4 worm cellular contexts compared by ENCODE assay signal in genomic region chrV:11354264-11354663, ce11.
TF ChIP-seq lines count a peak whose summit lies in the region.

No protein-coding gene starts in this region.

TF ChIP-seq in whole organism, L1 larva, 84 proteins besides CTCF, POLR2A, EP300 and RAD21:
- TF ChIP-seq aly-2 (tag; optimal IDR thresholded peaks at IDR 0.05; lab: Kevin White, UChicago) = no peak
- TF ChIP-seq lin-14 (GFP tag; optimal IDR thresholded peaks at IDR 0.05; lab: Kevin White, UChicago) = peak; percentile 56
- TF ChIP-seq ces-1 (GFP tag; optimal IDR thresholded peaks at IDR 0.05; lab: Kevin White, UChicago) = peak; percentile 3
- no peak for TF ChIP-seq nhr-28 (tag; optimal IDR thresholded peaks at IDR 0.05; lab: Kevin White, UChicago)
- no peak for TF ChIP-seq C34B4.2 (tag; optimal IDR thresholded peaks at IDR 0.05; lab: Kevin White, UChicago)
- no peak for TF ChIP-seq nhr-20 (tag; optimal IDR thresholded peaks at IDR 0.05; lab: Kevin White, UChicago)
- TF ChIP-seq fkh-10 (GFP tag; optimal IDR thresholded peaks at IDR 0.05; lab: Kevin White, UChicago) = peak; percentile 12
- no peak for TF ChIP-seq vab-15 (tag; optimal IDR thresholded peaks at IDR 0.05; lab: Kevin White, UChicago)
- no peak for TF ChIP-seq lin-39 (tag; optimal IDR thresholded peaks at IDR 0.05; lab: Kevin White, UChicago)
- no peak for TF ChIP-seq tlp-1 (tag; optimal IDR thresholded peaks at IDR 0.05; lab: Kevin White, UChicago)
TF ChIP-seq in whole organism, L1 larva: peak in this region for 3.

TF ChIP-seq in whole organism, L4 larva, 104 proteins besides CTCF, POLR2A, EP300 and RAD21:
- TF ChIP-seq rbr-2 (tag; optimal IDR thresholded peaks at IDR 0.05; lab: Kevin White, UChicago) (no peak), ces-1 (GFP tag; optimal IDR thresholded peaks at IDR 0.05; lab: Kevin White, UChicago) (peak; percentile 75)

TF ChIP-seq in whole organism, late embryonic, 69 proteins besides CTCF, POLR2A, EP300 and RAD21:
- TF ChIP-seq elt-2 (tag; optimal IDR thresholded peaks at IDR 0.05; lab: Kevin White, UChicago) (no peak), unc-42 (tag; optimal IDR thresholded peaks at IDR 0.05; lab: Kevin White, UChicago) (peak; percentile 61), unc-55 (GFP tag; optimal IDR thresholded peaks at IDR 0.05; lab: Kevin White, UChicago) (no peak)
TF ChIP-seq in whole organism, late embryonic: peak in this region for 1.

TF ChIP-seq in whole organism, mixed stage, embryonic, 35 proteins besides CTCF, POLR2A, EP300 and RAD21:
- TF ChIP-seq ces-1 (GFP tag; optimal IDR thresholded peaks at IDR 0.05; lab: Kevin White, UChicago) (peak; percentile 52), ceh-39 (tag; optimal IDR thresholded peaks at IDR 0.05; lab: Kevin White, UChicago) (no peak), hlh-1 (tag; optimal IDR thresholded peaks at IDR 0.05; lab: Kevin White, UChicago) (no peak)

Comparison
In these comparisons a context has a peak if more than half of its experiments do, and no peak if none do; other contexts are left out.
1. Of the 29 proteins assayed by ChIP-seq in both whole organism, L4 larva and whole organism, L1 larva: peak only in whole organism, L4 larva: none; only in whole organism, L1 larva: fkh-10; in both: ces-1; in neither: 27.